Fruit fly (Drosophila melanogaster) whole organism, embryonic: ENCODE results near the gene CG7272.
A peak's percentile ranks its signal among the peaks of the same experiment; 100 is the strongest.

ENCODE experiments used
- ATbp ChIP-seq: fragments of 200-800 bp; sonication (Bioruptor generic); optimal IDR thresholded peaks from 2 replicates; lab custom pipeline; 2017; ENCODE audit warnings: missing biosample characterization, mild to moderate bottlenecking, missing genetic modification characterization, missing genetic modification reagents
- Ada2b ChIP-seq: fragments of 200-800 bp; sonication (Bioruptor generic); IDR thresholded peaks from 2 replicates; pipeline ENCODE4 v1.3.6; 2022; ENCODE audit warnings: missing biosample characterization, missing genetic modification characterization
- Atf-2 ChIP-seq: fragments of 200-800 bp; sonication (Bioruptor generic); optimal IDR thresholded peaks from 2 replicates; lab custom pipeline; 2016; ENCODE audit warnings: missing biosample characterization, missing genetic modification characterization
- Atf3 ChIP-seq: fragments of 200-800 bp; sonication (Bioruptor generic); optimal IDR thresholded peaks from 3 replicates; lab custom pipeline; 2016; ENCODE audit warnings: missing biosample characterization, missing genetic modification characterization
- CG11504 ChIP-seq: fragments of 200-800 bp; sonication (Bioruptor generic); optimal IDR thresholded peaks from 3 replicates; lab custom pipeline; 2019; ENCODE audit warnings: missing biosample characterization, mild to moderate bottlenecking, missing genetic modification characterization, moderate library complexity
- CG12155 ChIP-seq: fragments of 200-800 bp; sonication (Bioruptor generic); optimal IDR thresholded peaks from 3 replicates; lab custom pipeline; 2016; ENCODE audit warnings: missing biosample characterization, missing genetic modification characterization
- CG12659 ChIP-seq: fragments of 200-800 bp; sonication (Bioruptor generic); optimal IDR thresholded peaks from 3 replicates; lab custom pipeline; 2017; ENCODE audit warnings: mild to moderate bottlenecking, missing biosample characterization, missing genetic modification reagents, missing genetic modification characterization
- CG14860 ChIP-seq: fragments of 200-800 bp; sonication (Bioruptor generic); IDR thresholded peaks from 3 replicates; pipeline ENCODE4 v1.3.6; 2022; ENCODE audit warnings: missing biosample characterization, missing genetic modification characterization; ENCODE audit not compliant: partially characterized antibody
- CG17328 ChIP-seq: fragments of 200-800 bp; sonication (Bioruptor generic); IDR thresholded peaks from 2 replicates; pipeline ENCODE4 v1.3.6; 2022; ENCODE audit warnings: missing biosample characterization, missing genetic modification characterization
- CG17612 ChIP-seq: fragments of 200-800 bp; sonication (Bioruptor generic); IDR thresholded peaks from 2 replicates; pipeline ENCODE4 v1.3.6; 2022; ENCODE audit warnings: missing biosample characterization, missing genetic modification characterization
- CG17912 ChIP-seq: fragments of 200-800 bp; sonication (Bioruptor generic); optimal IDR thresholded peaks from 2 replicates; lab custom pipeline; 2018; ENCODE audit warnings: missing biosample characterization, mild to moderate bottlenecking, missing genetic modification characterization
- CG18262 ChIP-seq: fragments of 200-800 bp; optimal IDR thresholded peaks from 3 replicates; lab custom pipeline; 2019; ENCODE audit warnings: missing biosample characterization, mild to moderate bottlenecking, missing genetic modification characterization, moderate library complexity
- CG2712 ChIP-seq: fragments of 200-800 bp; optimal IDR thresholded peaks from 3 replicates; lab custom pipeline; 2019; ENCODE audit warnings: missing biosample characterization, mild to moderate bottlenecking, missing genetic modification characterization, moderate library complexity
- CG30403 ChIP-seq: fragments of 200-800 bp; sonication (Bioruptor generic); optimal IDR thresholded peaks from 3 replicates; lab custom pipeline; 2016; ENCODE audit warnings: missing biosample characterization, missing genetic modification characterization
- CG43689 ChIP-seq: fragments of 200-800 bp; sonication (Bioruptor generic); IDR thresholded peaks from 2 replicates; pipeline ENCODE4 v1.3.6; 2022; ENCODE audit warnings: missing biosample characterization, missing genetic modification characterization
- CG9609 ChIP-seq: fragments of 200-800 bp; sonication (Bioruptor generic); optimal IDR thresholded peaks from 3 replicates; lab custom pipeline; 2016; ENCODE audit warnings: missing biosample characterization, missing genetic modification characterization
- CG9727 ChIP-seq: fragments of 200-800 bp; sonication (Bioruptor generic); optimal IDR thresholded peaks from 3 replicates; lab custom pipeline; 2017; ENCODE audit warnings: missing biosample characterization, mild to moderate bottlenecking, missing genetic modification characterization
- CG9817 ChIP-seq: fragments of 200-800 bp; sonication (Bioruptor generic); optimal IDR thresholded peaks from 2 replicates; lab custom pipeline; 2018; ENCODE audit warnings: missing biosample characterization, mild to moderate bottlenecking, missing genetic modification characterization, moderate library complexity
- Dll ChIP-seq: fragments of 200-800 bp; sonication (Bioruptor generic); IDR thresholded peaks from 4 replicates; pipeline ENCODE4 v1.3.6; 2022; ENCODE audit warnings: missing biosample characterization, missing genetic modification characterization; ENCODE audit not compliant: partially characterized antibody
- Dp ChIP-seq: fragments of 200-800 bp; sonication (Bioruptor generic); optimal IDR thresholded peaks from 2 replicates; lab custom pipeline; 2018; ENCODE audit warnings: missing biosample characterization, mild to moderate bottlenecking, missing genetic modification characterization, moderate library complexity
- Dref ChIP-seq: fragments of 200-800 bp; sonication (Bioruptor generic); IDR thresholded peaks from 2 replicates; pipeline ENCODE4 v1.3.6; 2022; ENCODE audit warnings: missing biosample characterization, missing genetic modification characterization
- Fer2 ChIP-seq: fragments of 200-800 bp; sonication (Bioruptor generic); optimal IDR thresholded peaks from 2 replicates; lab custom pipeline; 2018; ENCODE audit warnings: missing biosample characterization, mild to moderate bottlenecking, missing genetic modification characterization, moderate library complexity
- Gsc ChIP-seq: fragments of 200-800 bp; sonication (Bioruptor generic); IDR thresholded peaks from 2 replicates; pipeline ENCODE4 v1.3.6; 2022; ENCODE audit warnings: missing biosample characterization, missing genetic modification characterization
- H15 ChIP-seq: fragments of 200-800 bp; sonication (Bioruptor generic); IDR thresholded peaks from 3 replicates; pipeline ENCODE4 v1.3.6; 2022; ENCODE audit warnings: missing biosample characterization, missing genetic modification characterization
- Hmr ChIP-seq: fragments of 200-800 bp; sonication (Bioruptor generic); optimal IDR thresholded peaks from 3 replicates; lab custom pipeline; 2017; ENCODE audit warnings: mild to moderate bottlenecking, missing biosample characterization, missing genetic modification reagents, missing genetic modification characterization
- Hr51 ChIP-seq, 2 experiments: fragments of 200-800 bp; sonication (Bioruptor generic); optimal IDR thresholded peaks; 2 replicates in 1 of 2; 3 replicates in 1 of 2; lab custom pipeline; 2016 to 2018; ENCODE audit warnings: missing biosample characterization in 2 of 2, missing genetic modification characterization in 2 of 2, mild to moderate bottlenecking in 1 of 2, moderate library complexity in 1 of 2
- Hr78 ChIP-seq, 2 experiments: fragments of 200-800 bp in 1 of 2; fragments of >200 bp in 1 of 2; sonication (Bioruptor generic) in 1 of 2; optimal IDR thresholded peaks; 2 replicates each; lab custom pipeline; 2017 to 2019; ENCODE audit warnings: missing biosample characterization in 2 of 2, missing genetic modification characterization in 2 of 2, mild to moderate bottlenecking in 1 of 2, moderate library complexity in 1 of 2
- MTF-1 ChIP-seq: fragments of 200-800 bp; sonication (Bioruptor generic); optimal IDR thresholded peaks from 2 replicates; lab custom pipeline; 2018; ENCODE audit warnings: missing biosample characterization, mild to moderate bottlenecking, missing genetic modification characterization, borderline replicate concordance
- Mes4 ChIP-seq: fragments of 200-800 bp; sonication (Bioruptor generic); optimal IDR thresholded peaks from 2 replicates; lab custom pipeline; 2016; ENCODE audit warnings: missing biosample characterization, missing genetic modification characterization
- Oaz ChIP-seq: fragments of 200-800 bp; sonication (Bioruptor generic); IDR thresholded peaks from 2 replicates; pipeline ENCODE4 v1.3.6; 2022; ENCODE audit warnings: missing biosample characterization, missing genetic modification characterization
- PHDP ChIP-seq: fragments of 200-800 bp; sonication (Bioruptor generic); optimal IDR thresholded peaks from 3 replicates; lab custom pipeline; 2018; ENCODE audit warnings: missing biosample characterization, mild to moderate bottlenecking, missing genetic modification characterization, moderate library complexity
- Rfx ChIP-seq: fragments of 200-800 bp; sonication (Bioruptor generic); IDR thresholded peaks from 2 replicates; pipeline ENCODE4 v1.3.6; 2022; ENCODE audit warnings: missing biosample characterization, missing genetic modification characterization
- Sry-δ ChIP-seq: fragments of 200-800 bp; sonication (Bioruptor generic); optimal IDR thresholded peaks from 2 replicates; lab custom pipeline; 2016; ENCODE audit warnings: missing biosample characterization, missing genetic modification characterization
- YL-1 ChIP-seq: fragments of 200-800 bp; sonication (Bioruptor generic); optimal IDR thresholded peaks from 3 replicates; lab custom pipeline; 2017; ENCODE audit warnings: missing biosample characterization, mild to moderate bottlenecking, missing genetic modification characterization
- ash1 ChIP-seq: fragments of 200-800 bp; sonication (Bioruptor generic); optimal IDR thresholded peaks from 2 replicates; lab custom pipeline; 2018; ENCODE audit warnings: missing biosample characterization, mild to moderate bottlenecking, missing genetic modification characterization
- az2 ChIP-seq: fragments of 200-800 bp; sonication (Bioruptor generic); optimal IDR thresholded peaks from 3 replicates; lab custom pipeline; 2016; ENCODE audit warnings: missing biosample characterization, missing genetic modification characterization
- btn ChIP-seq: fragments of 200-800 bp; sonication (Bioruptor generic); optimal IDR thresholded peaks from 2 replicates; lab custom pipeline; 2016; ENCODE audit warnings: missing biosample characterization, missing genetic modification characterization
- cas ChIP-seq: fragments of 200-800 bp; sonication (Bioruptor generic); IDR thresholded peaks from 2 replicates; pipeline ENCODE4 v1.3.6; 2022; ENCODE audit warnings: missing biosample characterization, missing genetic modification characterization
- chm ChIP-seq: fragments of 200-800 bp; sonication (Bioruptor generic); IDR thresholded peaks from 2 replicates; pipeline ENCODE4 v1.3.6; 2022; ENCODE audit warnings: missing biosample characterization, missing genetic modification characterization
- disco-r ChIP-seq: fragments of 200-800 bp; sonication (Bioruptor generic); optimal IDR thresholded peaks from 2 replicates; lab custom pipeline; 2016; ENCODE audit warnings: missing biosample characterization, missing genetic modification characterization
- gce ChIP-seq: fragments of 200-800 bp; sonication (Bioruptor generic); IDR thresholded peaks from 3 replicates; pipeline ENCODE4 v1.3.6; 2022; ENCODE audit warnings: missing biosample characterization, missing genetic modification characterization
- h ChIP-seq: fragments of >200 bp; optimal IDR thresholded peaks from 2 replicates; lab custom pipeline; 2017
- ind ChIP-seq: fragments of 200-800 bp; sonication (Bioruptor generic); optimal IDR thresholded peaks from 3 replicates; lab custom pipeline; 2016; ENCODE audit warnings: missing biosample characterization, missing genetic modification characterization
- inv ChIP-seq: fragments of 200-800 bp; sonication (Bioruptor generic); IDR thresholded peaks from 2 replicates; pipeline ENCODE4 v1.3.6; 2022; ENCODE audit warnings: missing biosample characterization, missing genetic modification characterization; ENCODE audit not compliant: partially characterized antibody
- lbe ChIP-seq: fragments of 200-800 bp; sonication (Bioruptor generic); optimal IDR thresholded peaks from 2 replicates; lab custom pipeline; 2016; ENCODE audit warnings: missing biosample characterization, mild to moderate bottlenecking, missing genetic modification characterization
- nau ChIP-seq: fragments of 200-800 bp; sonication (Bioruptor generic); optimal IDR thresholded peaks from 3 replicates; lab custom pipeline; 2017; ENCODE audit warnings: missing biosample characterization, mild to moderate bottlenecking, missing genetic modification characterization, missing genetic modification reagents
- nmo ChIP-seq: fragments of 200-800 bp; sonication (Bioruptor generic); optimal IDR thresholded peaks from 2 replicates; lab custom pipeline; 2018; ENCODE audit warnings: missing biosample characterization, mild to moderate bottlenecking, missing genetic modification characterization, moderate library complexity
- onecut ChIP-seq: fragments of 200-800 bp; sonication (Bioruptor generic); IDR thresholded peaks from 2 replicates; pipeline ENCODE4 v1.3.6; 2022; ENCODE audit warnings: missing biosample characterization, missing genetic modification characterization
- sens ChIP-seq: fragments of 200-800 bp; sonication (Bioruptor generic); peaks from one replicate; lab custom pipeline; 2016; ENCODE audit warnings: missing biosample characterization, missing genetic modification characterization
- sob ChIP-seq: fragments of 200-800 bp; sonication (Bioruptor generic); IDR thresholded peaks from 2 replicates; pipeline ENCODE4 v1.3.6; 2022; ENCODE audit warnings: missing biosample characterization, missing genetic modification characterization

CG7272 gene

dm6 chr3L:15532368-15533030 lies 31.8 kb downstream of the CG7272 start (continued):
- TF ChIP-seq CG9727 (GFP tag; lab: Kevin White, UChicago) (peak; percentile 68), YL-1 (GFP tag; lab: Kevin White, UChicago) (no peak), Dll (GFP tag; lab: Robert Waterston, UW) (no peak), Rfx (GFP tag; lab: Robert Waterston, UW) (peak; percentile 23; the same call in 1 of the 2 replicates), Fer2 (tag; lab: Kevin White, UChicago) (no peak), CG11504 (peak; percentile 76), btn (no peak), Sry-δ (GFP tag; lab: Kevin White, UChicago) (no peak), CG17912 (GFP tag; lab: Kevin White, UChicago) (no peak), nau (GFP tag; lab: Kevin White, UChicago) (no peak), CG17612 (GFP tag; lab: Robert Waterston, UW) (no peak), cas (GFP tag; lab: Robert Waterston, UW) (no peak), H15 (GFP tag; lab: Robert Waterston, UW) (no peak), ind (GFP tag; lab: Kevin White, UChicago) (peak; percentile 52), lbe (GFP tag; lab: Kevin White, UChicago) (peak; percentile 74), MTF-1 (GFP tag; lab: Kevin White, UChicago) (no peak), sob (0 out of 2 replicates have a peak, but pooled peaks have one; percentile 34), Atf-2 (GFP tag; lab: Kevin White, UChicago) (peak; percentile 16), nmo (GFP tag; lab: Kevin White, UChicago) (peak; percentile 16), CG12659 (GFP tag; lab: Kevin White, UChicago) (no peak), CG9609 (GFP tag; lab: Kevin White, UChicago) (no peak), CG30403 (GFP tag; lab: Kevin White, UChicago) (peak; percentile 32), Gsc (no peak), onecut (GFP tag; lab: Robert Waterston, UW) (peak; percentile 23; the same call in 1 of the 2 replicates), Dref (no peak), CG43689 (GFP tag; lab: Robert Waterston, UW) (no peak), Hr51 (GFP tag; optimal IDR thresholded peaks at IDR 0.05; lab: Kevin White, UChicago) (no peak), ash1 (GFP tag; lab: Kevin White, UChicago) (no peak), Atf3 (GFP tag; lab: Kevin White, UChicago) (no peak), CG14860 (GFP tag; lab: Robert Waterston, UW) (no peak), disco-r (no peak), PHDP (tag; lab: Kevin White, UChicago) (no peak), CG18262 (peak; percentile 79), Mes4 (no peak), CG9817 (peak; percentile 20), chm (GFP tag; lab: Robert Waterston, UW) (peak; percentile 23; the same call in 1 of the 2 replicates), inv (no peak), Hr78 (GFP tag; optimal IDR thresholded peaks at IDR 0.05; lab: Kevin White, UChicago) (peak in 1 of 2 experiments; percentile 29), Ada2b (peak; percentile 59), Dp (GFP tag; lab: Kevin White, UChicago) (no peak), CG12155 (peak; percentile 4), h (lab: Kevin White, UChicago) (no peak), CG2712 (tag; lab: Kevin White, UChicago) (peak; percentile 61), gce (GFP tag; lab: Robert Waterston, UW) (no peak), ATbp (GFP tag; lab: Kevin White, UChicago) (no peak), Oaz (0 out of 2 replicates have a peak, but pooled peaks have one; percentile 15), sens (GFP tag; lab: Kevin White, UChicago) (peak; percentile 84), az2 (GFP tag; lab: Kevin White, UChicago) (peak; percentile 16), CG17328 (peak; percentile 34; the same call in 1 of the 2 replicates), Hmr (GFP tag; lab: Kevin White, UChicago) (no peak)
